Fruit fly (Drosophila melanogaster) whole organism, embryonic: ENCODE results near the gene CG43116.

Source experiments
- Blimp-1 ChIP-seq: fragments of 200-800 bp; sonication (Bioruptor generic); optimal IDR thresholded peaks from 3 replicates; lab custom pipeline; 2018; ENCODE audit warnings: missing biosample characterization, missing genetic modification characterization, mild to moderate bottlenecking, moderate library complexity, missing genetic modification reagents
- CG10209 ChIP-seq: fragments of 200-800 bp; sonication (Bioruptor generic); optimal IDR thresholded peaks from 3 replicates; lab custom pipeline; 2017; ENCODE audit warnings: missing biosample characterization, mild to moderate bottlenecking, missing genetic modification characterization, missing genetic modification reagents
- CG10979 ChIP-seq: fragments of 200-800 bp; sonication (Bioruptor generic); optimal IDR thresholded peaks from 2 replicates; lab custom pipeline; 2018; ENCODE audit warnings: missing biosample characterization, mild to moderate bottlenecking, missing genetic modification characterization, moderate library complexity
- CG11398 ChIP-seq: fragments of 200-800 bp; sonication (Bioruptor generic); optimal IDR thresholded peaks from 2 replicates; lab custom pipeline; 2016; ENCODE audit warnings: missing biosample characterization, missing genetic modification characterization
- CG12155 ChIP-seq: fragments of 200-800 bp; sonication (Bioruptor generic); optimal IDR thresholded peaks from 3 replicates; lab custom pipeline; 2016; ENCODE audit warnings: missing biosample characterization, missing genetic modification characterization
- CG1233 ChIP-seq: fragments of 200-800 bp; sonication (Bioruptor generic); optimal IDR thresholded peaks from 4 replicates; lab custom pipeline; 2018; ENCODE audit warnings: missing biosample characterization, mild to moderate bottlenecking, missing genetic modification characterization
- CG1529 ChIP-seq: fragments of 200-800 bp; sonication (Bioruptor generic); optimal IDR thresholded peaks from 3 replicates; lab custom pipeline; 2018; ENCODE audit warnings: missing biosample characterization, missing genetic modification characterization
- CG3163 ChIP-seq: fragments of 200-800 bp; sonication (Bioruptor generic); optimal IDR thresholded peaks from 3 replicates; lab custom pipeline; 2016; ENCODE audit warnings: missing biosample characterization, missing genetic modification characterization
- CG32767 ChIP-seq: fragments of 200-800 bp; sonication (Bioruptor generic); IDR thresholded peaks from 2 replicates; pipeline ENCODE4 v1.3.6; 2022; ENCODE audit warnings: missing biosample characterization, missing genetic modification characterization
- CG3995 ChIP-seq: fragments of 200-800 bp; sonication (Bioruptor generic); optimal IDR thresholded peaks from 3 replicates; lab custom pipeline; 2016; ENCODE audit warnings: missing biosample characterization, missing genetic modification characterization
- CG6654 ChIP-seq: fragments of 200-800 bp; sonication (Bioruptor generic); optimal IDR thresholded peaks from 2 replicates; lab custom pipeline; 2017; ENCODE audit warnings: missing biosample characterization, mild to moderate bottlenecking, missing genetic modification characterization
- CG6689 ChIP-seq: fragments of 200-800 bp; sonication (Bioruptor generic); IDR thresholded peaks from 2 replicates; pipeline ENCODE4 v1.3.6; 2022; ENCODE audit warnings: missing biosample characterization, missing genetic modification characterization
- D ChIP-seq, 2 experiments: fragments of 200-800 bp in 1 of 2; fragments of >200 bp in 1 of 2; sonication (Bioruptor generic) in 1 of 2; optimal IDR thresholded peaks; 2 replicates in 1 of 2; 3 replicates in 1 of 2; lab custom pipeline; 2017; ENCODE audit warnings: mild to moderate bottlenecking in 1 of 2, missing biosample characterization in 1 of 2, missing genetic modification characterization in 1 of 2, missing genetic modification reagents in 1 of 2
- Dad ChIP-seq: fragments of 200-800 bp; sonication (Bioruptor generic); optimal IDR thresholded peaks from 3 replicates; lab custom pipeline; 2016; ENCODE audit warnings: missing biosample characterization, missing genetic modification characterization
- Eip74EF ChIP-seq, 2 experiments: fragments of 200-800 bp in 1 of 2; fragments of >200 bp in 1 of 2; sonication (Bioruptor generic) in 1 of 2; optimal IDR thresholded peaks; 2 replicates each; lab custom pipeline; 2017 to 2019; ENCODE audit warnings: missing biosample characterization in 2 of 2, missing genetic modification characterization in 2 of 2, mild to moderate bottlenecking in 1 of 2, moderate library complexity in 1 of 2
- GATAe ChIP-seq: fragments of 200-800 bp; sonication (Bioruptor generic); conservative IDR thresholded peaks from 2 replicates; pipeline ENCODE4 v1.3.6; 2022; ENCODE audit warnings: missing biosample characterization, missing genetic modification characterization
- HLHmδ ChIP-seq: fragments of 200-800 bp; sonication (Bioruptor generic); optimal IDR thresholded peaks from 2 replicates; lab custom pipeline; 2018; ENCODE audit warnings: missing biosample characterization, mild to moderate bottlenecking, missing genetic modification characterization, moderate library complexity
- Hmx ChIP-seq: fragments of 200-800 bp; sonication (Bioruptor generic); optimal IDR thresholded peaks from 2 replicates; lab custom pipeline; 2016; ENCODE audit warnings: missing biosample characterization, missing genetic modification characterization
- Hr78 ChIP-seq, 2 experiments: fragments of 200-800 bp in 1 of 2; fragments of >200 bp in 1 of 2; sonication (Bioruptor generic) in 1 of 2; optimal IDR thresholded peaks; 2 replicates each; lab custom pipeline; 2017 to 2019; ENCODE audit warnings: missing biosample characterization in 2 of 2, missing genetic modification characterization in 2 of 2, mild to moderate bottlenecking in 1 of 2, moderate library complexity in 1 of 2
- Mad ChIP-seq: fragments of 200-800 bp; sonication (Bioruptor generic); optimal IDR thresholded peaks from 2 replicates; lab custom pipeline; 2016; ENCODE audit warnings: missing biosample characterization, missing genetic modification characterization
- Med ChIP-seq: fragments of 200-800 bp; sonication (Bioruptor generic); peaks from one replicate; lab custom pipeline; 2016; ENCODE audit warnings: missing biosample characterization, missing genetic modification characterization, mild to moderate bottlenecking, inconsistent platforms, moderate library complexity
- Mrtf ChIP-seq: fragments of 200-800 bp; sonication (Bioruptor generic); IDR thresholded peaks from 3 replicates; pipeline ENCODE4 v1.3.6; 2022; ENCODE audit warnings: missing biosample characterization, missing genetic modification characterization
- NFAT ChIP-seq: fragments of 200-800 bp; sonication (Bioruptor generic); IDR thresholded peaks from 2 replicates; pipeline ENCODE4 v1.3.6; 2022; ENCODE audit warnings: missing biosample characterization, missing genetic modification characterization
- Xrp1 ChIP-seq: fragments of 200-800 bp; sonication (Bioruptor generic); IDR thresholded peaks from 2 replicates; pipeline ENCODE4 v1.3.6; 2022; ENCODE audit warnings: missing biosample characterization, missing genetic modification characterization
- abd-A ChIP-seq: fragments of 200-800 bp; sonication (Bioruptor generic); optimal IDR thresholded peaks from 3 replicates; lab custom pipeline; 2019; ENCODE audit warnings: missing biosample characterization, mild to moderate bottlenecking, missing genetic modification characterization, moderate library complexity
- ac ChIP-seq: fragments of 200-800 bp; sonication (Bioruptor generic); optimal IDR thresholded peaks from 3 replicates; lab custom pipeline; 2017; ENCODE audit warnings: missing biosample characterization, mild to moderate bottlenecking, missing genetic modification characterization
- amos ChIP-seq: fragments of 200-800 bp; sonication (Bioruptor generic); IDR thresholded peaks from 2 replicates; pipeline ENCODE4 v1.3.6; 2022; ENCODE audit warnings: missing biosample characterization, missing genetic modification characterization; ENCODE audit not compliant: partially characterized antibody
- bcd ChIP-seq: fragments of 200-800 bp; sonication (Bioruptor generic); optimal IDR thresholded peaks from 2 replicates; lab custom pipeline; 2017; ENCODE audit warnings: missing biosample characterization, mild to moderate bottlenecking, missing genetic modification characterization
- chinmo ChIP-seq: fragments of 200-800 bp; sonication (Bioruptor generic); IDR thresholded peaks from 4 replicates; pipeline ENCODE4 v1.3.6; 2022; ENCODE audit warnings: missing biosample characterization, missing genetic modification characterization; ENCODE audit not compliant: partially characterized antibody
- ci ChIP-seq: fragments of 200-800 bp; sonication (Bioruptor generic); IDR thresholded peaks from 3 replicates; pipeline ENCODE4 v1.3.6; 2022; ENCODE audit warnings: missing biosample characterization, missing genetic modification characterization
- crol ChIP-seq: fragments of 200-800 bp; sonication (Bioruptor generic); IDR thresholded peaks from 2 replicates; pipeline ENCODE4 v1.3.6; 2022; ENCODE audit warnings: missing biosample characterization, missing genetic modification characterization
- cwo ChIP-seq: fragments of 200-800 bp; sonication (Bioruptor generic); optimal IDR thresholded peaks from 3 replicates; lab custom pipeline; 2017; ENCODE audit warnings: missing biosample characterization, missing genetic modification characterization, mild to moderate bottlenecking, moderate library complexity, missing genetic modification reagents
- da ChIP-seq: fragments of 200-800 bp; sonication (Bioruptor generic); optimal IDR thresholded peaks from 2 replicates; lab custom pipeline; 2016; ENCODE audit warnings: missing biosample characterization, missing genetic modification characterization
- dysf ChIP-seq: fragments of 200-800 bp; sonication (Bioruptor generic); IDR thresholded peaks from 3 replicates; pipeline ENCODE4 v1.3.6; 2022; ENCODE audit warnings: missing biosample characterization, missing genetic modification characterization
- gcm ChIP-seq: fragments of 200-800 bp; sonication (Bioruptor generic); optimal IDR thresholded peaks from 2 replicates; lab custom pipeline; 2019; ENCODE audit warnings: missing biosample characterization, mild to moderate bottlenecking, missing genetic modification characterization, moderate library complexity
- hb ChIP-seq: fragments of 200-800 bp; sonication (Bioruptor generic); IDR thresholded peaks from 3 replicates; pipeline ENCODE4 v1.3.6; 2022; ENCODE audit warnings: missing biosample characterization, missing genetic modification characterization; ENCODE audit not compliant: partially characterized antibody
- nom ChIP-seq: fragments of 200-800 bp; sonication (Bioruptor generic); optimal IDR thresholded peaks from 2 replicates; lab custom pipeline; 2017; ENCODE audit warnings: missing biosample characterization, missing genetic modification characterization, mild to moderate bottlenecking, moderate library complexity, missing genetic modification reagents
- oc ChIP-seq: fragments of 200-800 bp; sonication (Bioruptor generic); optimal IDR thresholded peaks from 2 replicates; lab custom pipeline; 2018; ENCODE audit warnings: missing biosample characterization, mild to moderate bottlenecking, missing genetic modification characterization, moderate library complexity
- pros ChIP-seq: fragments of 200-800 bp; sonication (Bioruptor generic); optimal IDR thresholded peaks from 3 replicates; lab custom pipeline; 2019; ENCODE audit warnings: missing biosample characterization, mild to moderate bottlenecking, missing genetic modification characterization, moderate library complexity
- sd ChIP-seq: fragments of 200-800 bp; sonication (Bioruptor generic); optimal IDR thresholded peaks from 3 replicates; lab custom pipeline; 2018; ENCODE audit warnings: missing biosample characterization, mild to moderate bottlenecking, missing genetic modification characterization, moderate library complexity
- sens-2 ChIP-seq: fragments of 200-800 bp; sonication (Bioruptor generic); IDR thresholded peaks from 2 replicates; pipeline ENCODE4 v1.3.6; 2022; ENCODE audit warnings: missing biosample characterization, missing genetic modification characterization
- sna ChIP-seq: fragments of 200-800 bp; sonication (Bioruptor generic); IDR thresholded peaks from 2 replicates; pipeline ENCODE4 v1.3.6; 2022; ENCODE audit warnings: missing biosample characterization, missing genetic modification characterization; ENCODE audit not compliant: partially characterized antibody
- z ChIP-seq: fragments of 200-800 bp; sonication (Bioruptor generic); IDR thresholded peaks from 3 replicates; pipeline ENCODE4 v1.3.6; 2022; ENCODE audit warnings: missing biosample characterization, missing genetic modification characterization
- zen ChIP-seq: fragments of 200-800 bp; sonication (Bioruptor generic); optimal IDR thresholded peaks from 3 replicates; lab custom pipeline; 2018; ENCODE audit warnings: missing biosample characterization, mild to moderate bottlenecking, missing genetic modification characterization, moderate library complexity

Gene CG43116

DNA sequence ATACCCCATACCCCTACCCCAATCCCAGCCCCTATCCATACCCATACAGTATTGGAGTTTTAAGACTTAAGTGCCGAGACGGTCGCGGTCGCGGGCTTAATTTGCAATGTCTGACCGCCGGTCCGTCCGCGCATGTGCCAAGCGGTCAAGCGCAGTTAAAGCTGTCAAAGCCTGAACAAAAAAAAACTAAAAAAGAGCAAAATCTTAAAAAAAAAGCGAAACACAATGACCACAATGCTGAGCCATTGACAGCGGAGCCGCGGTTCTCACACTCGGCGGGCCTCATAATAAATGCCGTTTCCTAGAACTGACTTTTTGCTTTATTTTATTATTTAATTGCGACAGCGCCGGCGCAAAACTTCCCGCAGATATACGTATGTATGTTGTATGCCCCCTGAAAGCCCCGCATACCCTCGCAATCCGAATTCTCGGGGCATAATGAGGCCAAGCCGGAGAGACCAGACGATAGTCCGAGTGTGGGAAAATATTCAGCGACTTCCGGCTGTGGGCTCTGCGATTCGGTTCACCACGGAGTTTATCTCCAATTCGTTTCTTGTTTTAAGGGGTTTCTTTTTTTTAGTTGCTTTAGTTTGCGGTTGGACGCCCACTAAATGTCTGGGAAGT, 7.7 kb upstream of the CG43116 start:
- TF ChIP-seq crol (GFP tag; lab: Robert Waterston, UW) (peak; percentile 41; the same call in 1 of the 2 replicates), chinmo (GFP tag; lab: Robert Waterston, UW) (0 out of 4 replicates have a peak, but pooled peaks have one; percentile 41), Eip74EF (GFP tag; optimal IDR thresholded peaks at IDR 0.05; lab: Kevin White, UChicago) (peak in 1 of 2 experiments; percentile 4), pros (GFP tag; lab: Kevin White, UChicago) (peak; percentile 24), gcm (GFP tag; lab: Kevin White, UChicago) (peak; percentile 64), Hmx (GFP tag; lab: Kevin White, UChicago) (no peak), CG6654 (GFP tag; lab: Kevin White, UChicago) (no peak), sd (tag; lab: Kevin White, UChicago) (peak; percentile 73), CG1233 (GFP tag; lab: Kevin White, UChicago) (no peak), ci (GFP tag; lab: Robert Waterston, UW) (0 out of 3 replicates have a peak, but pooled peaks have one; percentile 18), nom (GFP tag; lab: Kevin White, UChicago) (peak; percentile 90), CG1529 (GFP tag; lab: Kevin White, UChicago) (no peak), NFAT (GFP tag; lab: Robert Waterston, UW) (0 out of 2 replicates have a peak, but pooled peaks have one; percentile 13), Dad (GFP tag; lab: Kevin White, UChicago) (no peak), hb (GFP tag; lab: Robert Waterston, UW) (no peak), HLHmδ (GFP tag; lab: Kevin White, UChicago) (peak; percentile 8), CG10979 (no peak)
- TF ChIP-seq, all 482 proteins: peak for 10

DNA sequence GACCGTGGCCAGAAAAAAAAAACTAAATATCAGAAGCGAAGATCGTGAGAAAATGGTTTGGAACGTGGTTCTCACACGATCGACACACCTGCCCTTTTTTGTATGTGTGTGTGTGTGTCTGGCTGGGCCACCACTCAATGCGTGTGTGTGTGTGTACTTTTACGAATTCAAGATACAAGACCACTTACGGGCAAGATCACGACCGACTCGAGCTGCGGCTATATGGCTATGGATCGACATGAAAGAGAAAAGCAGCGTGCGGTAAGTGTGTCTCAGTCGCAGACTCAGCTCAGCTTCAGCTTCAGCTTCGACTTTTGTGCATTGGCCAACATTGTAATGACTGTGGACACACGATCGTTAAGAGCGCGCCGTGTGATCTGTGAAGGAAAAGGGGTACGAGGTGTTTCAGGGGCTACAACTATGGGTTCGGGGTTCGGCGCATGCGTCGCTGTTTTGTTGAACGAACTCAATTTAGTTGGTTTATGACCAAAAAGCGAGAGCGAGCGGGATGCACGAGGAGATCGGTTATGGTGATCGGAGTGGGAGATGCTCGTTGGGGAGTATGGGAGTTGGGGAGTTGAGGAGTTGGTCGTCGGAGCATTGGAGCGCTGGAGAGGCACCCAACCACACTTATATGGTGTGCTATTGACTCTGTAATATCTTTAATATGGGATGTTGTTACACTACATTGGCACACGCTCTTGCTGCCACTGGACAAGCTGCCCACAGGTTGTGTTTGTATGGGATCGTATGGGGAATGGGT, 6.0 kb upstream of the CG43116 start:
- TF ChIP-seq cwo (GFP tag; lab: Kevin White, UChicago) (peak; percentile 56), zen (peak; percentile 23), dysf (GFP tag; lab: Robert Waterston, UW) (no peak), Hr78 (GFP tag; optimal IDR thresholded peaks at IDR 0.05; lab: Kevin White, UChicago) (peak in 1 of 2 experiments; percentile 25), sd (tag; lab: Kevin White, UChicago) (peak; percentile 64), Mrtf (GFP tag; lab: Robert Waterston, UW) (0 out of 3 replicates have a peak, but pooled peaks have one; percentile 4), sna (no peak), CG32767 (GFP tag; lab: Robert Waterston, UW) (no peak), Blimp-1 (GFP tag; lab: Kevin White, UChicago) (peak; percentile 51), CG10209 (GFP tag; lab: Kevin White, UChicago) (no peak), abd-A (peak; percentile 91), CG3163 (GFP tag; lab: Kevin White, UChicago) (no peak), CG6689 (GFP tag; lab: Robert Waterston, UW) (no peak), crol (GFP tag; lab: Robert Waterston, UW) (peak; percentile 72), bcd (GFP tag; lab: Kevin White, UChicago) (no peak), amos (GFP tag; lab: Robert Waterston, UW) (no peak), CG11398 (GFP tag; lab: Kevin White, UChicago) (no peak), sens-2 (GFP tag; lab: Robert Waterston, UW) (no peak), ac (GFP tag; lab: Kevin White, UChicago) (peak; percentile 94), D (optimal IDR thresholded peaks at IDR 0.05; lab: Kevin White, UChicago) (peak; percentile 75), D (GFP tag; optimal IDR thresholded peaks at IDR 0.05; lab: Kevin White, UChicago) (no peak), Xrp1 (no peak), Mad (GFP tag; lab: Kevin White, UChicago) (no peak), CG3995 (GFP tag; lab: Kevin White, UChicago) (no peak), Med (peak; percentile 71), GATAe (GFP tag; lab: Robert Waterston, UW) (no peak), CG12155 (GFP tag; lab: Kevin White, UChicago) (no peak), oc (peak; percentile 64), z (0 out of 3 replicates have a peak, but pooled peaks have one; percentile 24), da (GFP tag; lab: Kevin White, UChicago) (peak; percentile 26)
